Worm (Caenorhabditis elegans): ENCODE measurements around the gene prdm-14.
A peak's percentile ranks its signal among the peaks of the same experiment; 100 is the strongest.

Gene prdm-14

ce11 chrX:9069070-9069469 lies 23.1 kb downstream of the prdm-14 start:
- no peak for TF ChIP-seq pqm-1 (tag; optimal IDR thresholded peaks at IDR 0.05)
- TF ChIP-seq egl-5 (tag; optimal IDR thresholded peaks at IDR 0.05), result peak; percentile 75

- no peak for TF ChIP-seq nhr-237 (tag; optimal IDR thresholded peaks at IDR 0.05)
- no peak for TF ChIP-seq eor-1 (tag; optimal IDR thresholded peaks at IDR 0.05)
- TF ChIP-seq ztf-11 (tag; optimal IDR thresholded peaks at IDR 0.05), result no peak
- no peak for TF ChIP-seq daf-12 (tag; optimal IDR thresholded peaks at IDR 0.05)
- TF ChIP-seq unc-39 (tag; optimal IDR thresholded peaks at IDR 0.05), result no peak
- no peak for TF ChIP-seq ceh-9 (tag; optimal IDR thresholded peaks at IDR 0.05)
- no peak for TF ChIP-seq ztf-4 (tag; optimal IDR thresholded peaks at IDR 0.05)
- TF ChIP-seq ceh-16 (tag; optimal IDR thresholded peaks at IDR 0.05), result no peak
- TF ChIP-seq ZK546.5 (tag; optimal IDR thresholded peaks at IDR 0.05), result no peak
- TF ChIP-seq egl-5 (tag; optimal IDR thresholded peaks at IDR 0.05), result no peak
These were observed 28.5 kb downstream of the prdm-14 start for ce11 chrX:9074497-9074896.

- TF ChIP-seq mdl-1 (tag; optimal IDR thresholded peaks at IDR 0.05), result no peak
- TF ChIP-seq lin-39 (tag; optimal IDR thresholded peaks at IDR 0.05), result no peak
- no peak for TF ChIP-seq elt-2 (tag; optimal IDR thresholded peaks at IDR 0.05)
- TF ChIP-seq nhr-12 (tag; optimal IDR thresholded peaks at IDR 0.05), result no peak
- TF ChIP-seq ama-1 (optimal IDR thresholded peaks at IDR 0.05), result no peak
- no peak for TF ChIP-seq lsy-12 (tag; optimal IDR thresholded peaks at IDR 0.05)
- no peak for TF ChIP-seq nhr-43 (tag; optimal IDR thresholded peaks at IDR 0.05; ENCODE audit: poor library complexity, severe bottlenecking)
- no peak for TF ChIP-seq fos-1 (tag; optimal IDR thresholded peaks at IDR 0.05)
These were observed 30.9 kb downstream of the prdm-14 start, which contains the start of gene F47E1.1 for ce11 chrX:9076886-9077285. Gene F47E1.1, plus strand, starts transcription at chrX:9077186.

ce11 chrX:9078149-9078548 lies 32.1 kb downstream of the prdm-14 start:
- TF ChIP-seq hmg-11 (tag; optimal IDR thresholded peaks at IDR 0.05) (peak; percentile 46), tbx-2 (tag; optimal IDR thresholded peaks at IDR 0.05) (peak; percentile 23), nfya-1 (tag; optimal IDR thresholded peaks at IDR 0.05; ENCODE audit: insufficient read depth) (peak; percentile 32), elt-2 (tag; optimal IDR thresholded peaks at IDR 0.05) (peak; percentile 14), pha-4 (tag; optimal IDR thresholded peaks at IDR 0.05) (peak; percentile 11), ama-1 (optimal IDR thresholded peaks at IDR 0.05) (no peak), unc-39 (tag; optimal IDR thresholded peaks at IDR 0.05) (no peak), mdl-1 (tag; optimal IDR thresholded peaks at IDR 0.05) (no peak), nhr-43 (tag; optimal IDR thresholded peaks at IDR 0.05; ENCODE audit: poor library complexity, severe bottlenecking) (peak; percentile 61)

- peak; percentile 65 for TF ChIP-seq pqm-1 (tag; optimal IDR thresholded peaks at IDR 0.05)
- TF ChIP-seq mml-1 (tag; optimal IDR thresholded peaks at IDR 0.05), result no peak
- TF ChIP-seq elt-2 (tag; optimal IDR thresholded peaks at IDR 0.05), result peak; percentile 17
These were observed 35.2 kb downstream of the prdm-14 start for ce11 chrX:9081212-9081611.

ce11 chrX:9082646-9083045 lies 36.6 kb downstream of the prdm-14 start, which contains the start of gene ajm-1:
Gene ajm-1, plus strand, starts transcription at chrX:9082946.
- TF ChIP-seq nhr-43 (tag; optimal IDR thresholded peaks at IDR 0.05; ENCODE audit: poor library complexity, severe bottlenecking), result no peak
- no peak for TF ChIP-seq ceh-82 (tag; optimal IDR thresholded peaks at IDR 0.05)
- no peak for TF ChIP-seq ztf-4 (tag; optimal IDR thresholded peaks at IDR 0.05)
- TF ChIP-seq R02D3.7 (tag; optimal IDR thresholded peaks at IDR 0.05), result no peak
- no peak for TF ChIP-seq lsy-12 (tag; optimal IDR thresholded peaks at IDR 0.05)
- no peak for TF ChIP-seq unc-39 (tag; optimal IDR thresholded peaks at IDR 0.05)
- TF ChIP-seq pha-4 (tag; optimal IDR thresholded peaks at IDR 0.05), result no peak
- TF ChIP-seq nhr-25 (tag; optimal IDR thresholded peaks at IDR 0.05), result no peak

ce11 chrX:9085864-9086263 lies 39.9 kb downstream of the prdm-14 start:
- no peak for TF ChIP-seq ceh-28 (tag; optimal IDR thresholded peaks at IDR 0.05)
- no peak for TF ChIP-seq mdl-1 (tag; optimal IDR thresholded peaks at IDR 0.05)
- no peak for TF ChIP-seq R02D3.7 (tag; optimal IDR thresholded peaks at IDR 0.05)
- no peak for TF ChIP-seq fos-1 (tag; optimal IDR thresholded peaks at IDR 0.05)
- no peak for TF ChIP-seq nhr-67 (tag; optimal IDR thresholded peaks at IDR 0.05)
- TF ChIP-seq elt-2 (tag; optimal IDR thresholded peaks at IDR 0.05), result no peak
- TF ChIP-seq jun-1 (tag; optimal IDR thresholded peaks at IDR 0.05), result no peak
- TF ChIP-seq sea-2 (GFP tag; optimal IDR thresholded peaks at IDR 0.05), result no peak
- TF ChIP-seq nhr-25 (tag; optimal IDR thresholded peaks at IDR 0.05), result peak; percentile 82
- peak; percentile 27 for TF ChIP-seq elt-1 (tag; optimal IDR thresholded peaks at IDR 0.05)
- TF ChIP-seq ceh-16 (tag; optimal IDR thresholded peaks at IDR 0.05), result no peak
- no peak for TF ChIP-seq skn-1 (tag; optimal IDR thresholded peaks at IDR 0.05)
- no peak for TF ChIP-seq lsy-12 (tag; optimal IDR thresholded peaks at IDR 0.05)
- TF ChIP-seq nhr-23 (tag; optimal IDR thresholded peaks at IDR 0.05), result peak; percentile 7
- no peak for TF ChIP-seq egl-5 (tag; optimal IDR thresholded peaks at IDR 0.05)
- no peak for TF ChIP-seq egl-27 (tag; optimal IDR thresholded peaks at IDR 0.05)
- no peak for TF ChIP-seq snpc-4 (tag; optimal IDR thresholded peaks at IDR 0.05)
- TF ChIP-seq tbx-2 (tag; optimal IDR thresholded peaks at IDR 0.05), result no peak
- peak; percentile 32 for TF ChIP-seq unc-62 (GFP tag; optimal IDR thresholded peaks at IDR 0.05)

All from whole organism, L3 larva.